Worm (Caenorhabditis elegans) whole organism, L2 larva: ENCODE measurements around the gene far-8.
A peak's percentile ranks its signal among the peaks of the same experiment; 100 is the strongest.

ENCODE experiments used
- C34F6.9 ChIP-seq: fragments of 150-350 bp; optimal IDR thresholded peaks from 2 replicates; lab custom pipeline; 2014; ENCODE audit warnings: missing biosample characterization, missing genetic modification characterization
- F13H6.1 ChIP-seq: sonication (generic microtip); optimal IDR thresholded peaks from 2 replicates; lab custom pipeline; 2016; ENCODE audit warnings: missing genetic modification characterization, missing compliant biosample characterization
- Y55F3AM.14 ChIP-seq: fragments of 200-800 bp; sonication (Bioruptor generic); optimal IDR thresholded peaks from 2 replicates; lab custom pipeline; 2018; ENCODE audit warnings: mild to moderate bottlenecking, missing genetic modification characterization, missing compliant biosample characterization
- ZK546.5 ChIP-seq: sonication (generic microtip); optimal IDR thresholded peaks from 2 replicates; lab custom pipeline; 2017; ENCODE audit warnings: missing biosample characterization, missing genetic modification characterization
- blmp-1 ChIP-seq: sonication (generic microtip); optimal IDR thresholded peaks from 2 replicates; lab custom pipeline; 2017; ENCODE audit warnings: missing genetic modification characterization, mild to moderate bottlenecking, missing compliant biosample characterization, antibody characterized with exemption, moderate library complexity; ENCODE audit not compliant: insufficient read depth
- ceh-82 ChIP-seq: fragments of 150-350 bp; optimal IDR thresholded peaks from 2 replicates; lab custom pipeline; 2014; ENCODE audit warnings: missing biosample characterization, missing genetic modification characterization
- crh-2 ChIP-seq: sonication (generic microtip); optimal IDR thresholded peaks from 2 replicates; lab custom pipeline; 2017; ENCODE audit warnings: missing biosample characterization, missing genetic modification characterization
- dmd-4 ChIP-seq: sonication (generic microtip); optimal IDR thresholded peaks from 2 replicates; lab custom pipeline; 2017; ENCODE audit warnings: missing biosample characterization, missing genetic modification characterization
- fos-1 ChIP-seq: fragments of 150-350 bp; optimal IDR thresholded peaks from 2 replicates; lab custom pipeline; 2014; ENCODE audit warnings: missing biosample characterization, missing genetic modification characterization
- gmeb-1 ChIP-seq: fragments of 150-350 bp; optimal IDR thresholded peaks from 2 replicates; lab custom pipeline; 2014; ENCODE audit warnings: missing biosample characterization, missing genetic modification characterization
- lin-11 ChIP-seq: fragments of 150-350 bp; sonication (generic microtip); optimal IDR thresholded peaks from 2 replicates; lab custom pipeline; 2014; ENCODE audit warnings: missing biosample characterization, missing genetic modification characterization, inconsistent platforms, mixed read lengths
- lin-13 ChIP-seq: fragments of 150-350 bp; optimal IDR thresholded peaks from 2 replicates; lab custom pipeline; 2014; ENCODE audit warnings: missing biosample characterization, missing genetic modification reagents, missing genetic modification characterization
- lsy-2 ChIP-seq, 2 experiments: fragments of 150-350 bp in 1 of 2; sonication (generic microtip) in 1 of 2; optimal IDR thresholded peaks; 2 replicates each; lab custom pipeline; 2014 to 2017; ENCODE audit warnings: missing biosample characterization in 2 of 2, missing genetic modification characterization in 2 of 2
- mab-5 ChIP-seq: fragments of 150-350 bp; optimal IDR thresholded peaks from 2 replicates; lab custom pipeline; 2014; ENCODE audit warnings: missing biosample characterization, missing genetic modification characterization
- mdl-1 ChIP-seq, 2 experiments: fragments of 150-350 bp in 1 of 2; sonication (generic microtip) in 1 of 2; optimal IDR thresholded peaks; 2 replicates each; lab custom pipeline; 2017; ENCODE audit warnings: missing biosample characterization in 2 of 2, missing genetic modification characterization in 2 of 2
- nhr-12 ChIP-seq: fragments of 150-350 bp; optimal IDR thresholded peaks from 2 replicates; lab custom pipeline; 2014; ENCODE audit warnings: missing biosample characterization, missing genetic modification characterization
- nhr-129 ChIP-seq: fragments of 150-350 bp; optimal IDR thresholded peaks from 2 replicates; lab custom pipeline; 2014; ENCODE audit warnings: missing biosample characterization, missing genetic modification characterization
- nhr-21 ChIP-seq: fragments of 150-350 bp; optimal IDR thresholded peaks from 2 replicates; lab custom pipeline; 2014; ENCODE audit warnings: missing biosample characterization, missing genetic modification characterization
- nhr-25 ChIP-seq: fragments of 150-350 bp; sonication (generic microtip); optimal IDR thresholded peaks from 3 replicates; lab custom pipeline; 2014; ENCODE audit warnings: missing biosample characterization, missing genetic modification characterization
- nhr-6 ChIP-seq: fragments of 150-350 bp; optimal IDR thresholded peaks from 2 replicates; lab custom pipeline; 2014; ENCODE audit warnings: missing biosample characterization, missing genetic modification characterization
- sem-4 ChIP-seq: fragments of 150-350 bp; optimal IDR thresholded peaks from 2 replicates; lab custom pipeline; 2014; ENCODE audit warnings: missing biosample characterization, missing genetic modification reagents, missing genetic modification characterization
- skn-1 ChIP-seq: sonication (generic microtip); optimal IDR thresholded peaks from 2 replicates; lab custom pipeline; 2017; ENCODE audit warnings: missing biosample characterization, missing genetic modification characterization
- sma-3 ChIP-seq: sonication (generic microtip); optimal IDR thresholded peaks from 2 replicates; lab custom pipeline; 2016; ENCODE audit warnings: missing genetic modification reagents, missing genetic modification characterization, missing compliant biosample characterization
- sma-9 ChIP-seq, 2 experiments: fragments of 150-350 bp in 1 of 2; sonication (generic microtip) in 1 of 2; optimal IDR thresholded peaks; 2 replicates each; lab custom pipeline; 2014 to 2016; ENCODE audit warnings: missing genetic modification characterization in 2 of 2, mild to moderate bottlenecking in 1 of 2, missing biosample characterization in 1 of 2, missing compliant biosample characterization in 1 of 2, missing genetic modification reagents in 1 of 2, moderate library complexity in 1 of 2
- snpc-4 ChIP-seq: fragments of 150-350 bp; optimal IDR thresholded peaks from 2 replicates; lab custom pipeline; 2014; ENCODE audit warnings: missing biosample characterization, missing genetic modification characterization
- unc-55 ChIP-seq: fragments of 150-350 bp; sonication (generic microtip); optimal IDR thresholded peaks from 3 replicates; lab custom pipeline; 2014; ENCODE audit warnings: missing biosample characterization, missing genetic modification reagents, missing genetic modification characterization
- unc-62 ChIP-seq: fragments of 150-350 bp; optimal IDR thresholded peaks from 2 replicates; lab custom pipeline; 2014; ENCODE audit warnings: missing biosample characterization, missing genetic modification reagents, missing genetic modification characterization
- zag-1 ChIP-seq: fragments of 150-350 bp; optimal IDR thresholded peaks from 2 replicates; lab custom pipeline; 2014; ENCODE audit warnings: missing biosample characterization, missing genetic modification characterization
- ztf-1 ChIP-seq: fragments of 200-800 bp; sonication (Bioruptor generic); conservative IDR thresholded peaks from 2 replicates; pipeline ENCODE4 v1.3.6; 2022; ENCODE audit warnings: missing genetic modification characterization, missing compliant biosample characterization
- ztf-11 ChIP-seq: sonication (generic microtip); optimal IDR thresholded peaks from 2 replicates; lab custom pipeline; 2017; ENCODE audit warnings: missing biosample characterization, missing genetic modification characterization
- ztf-4 ChIP-seq: fragments of 150-350 bp; optimal IDR thresholded peaks from 2 replicates; lab custom pipeline; 2014; ENCODE audit warnings: missing biosample characterization, missing genetic modification characterization

The far-8 gene

DNA sequence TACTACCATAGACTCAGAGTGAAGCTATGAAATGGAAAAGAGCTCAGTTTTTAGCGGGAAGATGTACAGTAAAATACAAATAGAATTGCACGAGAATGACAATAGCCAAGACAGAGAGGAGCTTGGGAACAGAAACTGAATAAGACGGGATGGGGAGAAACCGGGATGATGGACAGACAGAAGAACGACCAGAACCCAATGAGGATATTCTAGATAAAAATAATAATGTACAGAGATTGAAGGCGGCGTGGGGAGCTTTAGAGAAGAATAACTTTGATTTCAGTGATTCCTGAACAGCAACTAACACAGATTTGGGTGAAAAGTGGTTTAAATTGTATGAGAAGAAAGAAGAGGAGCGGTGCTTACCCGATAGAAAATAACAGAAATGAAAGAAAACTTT is 38.7 kb downstream of the far-8 start:
- TF ChIP-seq Y55F3AM.14 (no peak), lin-13 (no peak), nhr-21 (tag; lab: Kevin White, UChicago) (no peak), blmp-1 (tag; lab: Kevin White, UChicago) (no peak), ztf-4 (tag; lab: Kevin White, UChicago) (no peak), dmd-4 (tag; lab: Kevin White, UChicago) (no peak), mab-5 (tag; lab: Kevin White, UChicago) (no peak), ceh-82 (no peak), zag-1 (tag; lab: Kevin White, UChicago) (no peak), ztf-1 (GFP tag; lab: Robert Waterston, UW) (no peak)

DNA sequence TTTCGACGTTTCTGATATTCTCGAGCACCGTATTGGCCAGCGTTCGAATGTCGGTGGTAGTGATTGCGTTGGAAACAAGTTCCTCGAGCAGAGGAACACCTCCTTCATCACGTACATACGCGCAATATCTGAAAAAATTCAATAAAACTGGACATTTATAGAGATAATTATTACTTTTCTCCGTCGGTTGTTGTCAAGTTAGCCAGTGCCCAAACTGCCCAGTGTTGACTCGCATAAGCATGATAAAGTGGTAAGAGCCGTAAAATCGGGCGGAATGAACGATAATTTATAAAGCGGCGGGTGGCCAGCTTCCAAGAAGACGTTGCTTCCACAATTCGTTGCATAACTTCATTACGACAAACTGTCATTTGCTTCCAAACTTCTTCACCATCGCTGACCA is 40.9 kb downstream of the far-8 start:
- TF ChIP-seq skn-1 (tag; lab: Kevin White, UChicago) (no peak), nhr-12 (no peak), sma-9 (GFP tag; optimal IDR thresholded peaks at IDR 0.05; lab: Kevin White, UChicago) (no peak), sma-9 (tag; optimal IDR thresholded peaks at IDR 0.05; lab: Kevin White, UChicago) (no peak), zag-1 (tag; lab: Kevin White, UChicago) (no peak), blmp-1 (tag; lab: Kevin White, UChicago) (no peak)
- TF ChIP-seq, all 48 proteins: peak for 0

DNA sequence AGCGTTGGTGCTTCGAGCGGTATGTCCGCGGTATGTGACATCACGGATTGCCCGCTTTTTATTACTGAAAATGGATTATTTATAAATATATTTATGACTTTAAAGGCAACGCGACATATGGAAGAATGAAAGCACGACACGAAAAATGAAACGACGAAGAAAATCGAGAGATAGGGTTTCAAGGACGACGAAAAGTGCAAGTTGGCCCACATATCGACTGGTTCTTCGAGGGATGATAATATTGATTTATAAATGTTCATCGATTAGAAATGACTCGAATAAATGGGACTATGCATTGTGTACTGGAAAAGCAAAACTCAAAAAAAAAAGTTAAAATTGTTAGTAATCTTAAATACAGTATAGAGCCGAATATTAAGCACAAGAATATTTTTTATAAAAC is 44.0 kb downstream of the far-8 start, which contains the start of gene zer-1:
TSS of gene zer-1 (minus strand) at position 68 of the 400 bp plus-strand sequence.
- TF ChIP-seq crh-2 (tag; lab: Kevin White, UChicago) (peak; percentile 8), nhr-12 (no peak), blmp-1 (tag; lab: Kevin White, UChicago) (peak; percentile 67)
- TF ChIP-seq, all 48 proteins: peak for 2

DNA sequence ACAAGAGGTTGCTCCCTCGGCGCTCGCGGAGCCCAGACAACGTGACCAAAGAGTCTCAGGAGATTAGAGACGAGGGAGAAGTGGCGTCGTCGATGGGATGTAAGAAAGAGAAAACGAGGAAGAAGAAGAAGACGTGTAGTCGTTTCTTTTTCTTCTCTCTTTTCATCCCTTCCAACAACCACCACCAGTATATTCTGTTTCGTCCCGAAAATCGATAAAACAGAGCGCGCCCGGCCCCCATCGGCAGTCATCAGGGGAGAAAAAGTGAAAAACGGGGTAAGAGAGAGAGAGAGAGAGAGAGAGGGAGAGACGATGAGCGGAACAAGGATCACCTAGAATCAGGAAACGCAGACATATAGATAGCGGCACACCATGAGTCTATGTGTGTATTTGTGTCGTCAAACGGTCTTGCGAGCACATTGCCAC is 45.2 kb downstream of the far-8 start:
- TF ChIP-seq F13H6.1 (tag; lab: Kevin White, UChicago) (peak; percentile 72), nhr-12 (no peak), C34F6.9 (tag; lab: Kevin White, UChicago) (peak; percentile 79), ZK546.5 (tag; lab: Kevin White, UChicago) (no peak), nhr-25 (tag; lab: Kevin White, UChicago) (no peak), crh-2 (tag; lab: Kevin White, UChicago) (peak; percentile 90), unc-62 (no peak), sma-3 (GFP tag; lab: Kevin White, UChicago) (peak; percentile 40), sma-9 (GFP tag; optimal IDR thresholded peaks at IDR 0.05; lab: Kevin White, UChicago) (peak; percentile 68), sma-9 (tag; optimal IDR thresholded peaks at IDR 0.05; lab: Kevin White, UChicago) (no peak), gmeb-1 (tag; lab: Kevin White, UChicago) (peak; percentile 53), lsy-2 (tag; optimal IDR thresholded peaks at IDR 0.05; lab: Kevin White, UChicago) (peak; percentile 64 to 78), fos-1 (tag; lab: Kevin White, UChicago) (peak; percentile 43), zag-1 (tag; lab: Kevin White, UChicago) (peak; percentile 28), dmd-4 (tag; lab: Kevin White, UChicago) (no peak), lin-13 (peak; percentile 55), sem-4 (peak; percentile 68), unc-55 (GFP tag; lab: Kevin White, UChicago) (peak; percentile 93), Y55F3AM.14 (peak; percentile 71), blmp-1 (tag; lab: Kevin White, UChicago) (peak; percentile 80), mdl-1 (tag; optimal IDR thresholded peaks at IDR 0.05; lab: Kevin White, UChicago) (peak; percentile 12 to 72), ceh-82 (no peak), snpc-4 (tag; lab: Kevin White, UChicago) (no peak), nhr-129 (tag; lab: Kevin White, UChicago) (peak; percentile 73), ztf-4 (tag; lab: Kevin White, UChicago) (peak; percentile 23), lin-11 (tag; lab: Kevin White, UChicago) (peak; percentile 73), nhr-21 (tag; lab: Kevin White, UChicago) (peak; percentile 26), nhr-6 (tag; lab: Kevin White, UChicago) (peak; percentile 53), mab-5 (tag; lab: Kevin White, UChicago) (peak; percentile 72), ztf-11 (tag; lab: Kevin White, UChicago) (no peak)

DNA sequence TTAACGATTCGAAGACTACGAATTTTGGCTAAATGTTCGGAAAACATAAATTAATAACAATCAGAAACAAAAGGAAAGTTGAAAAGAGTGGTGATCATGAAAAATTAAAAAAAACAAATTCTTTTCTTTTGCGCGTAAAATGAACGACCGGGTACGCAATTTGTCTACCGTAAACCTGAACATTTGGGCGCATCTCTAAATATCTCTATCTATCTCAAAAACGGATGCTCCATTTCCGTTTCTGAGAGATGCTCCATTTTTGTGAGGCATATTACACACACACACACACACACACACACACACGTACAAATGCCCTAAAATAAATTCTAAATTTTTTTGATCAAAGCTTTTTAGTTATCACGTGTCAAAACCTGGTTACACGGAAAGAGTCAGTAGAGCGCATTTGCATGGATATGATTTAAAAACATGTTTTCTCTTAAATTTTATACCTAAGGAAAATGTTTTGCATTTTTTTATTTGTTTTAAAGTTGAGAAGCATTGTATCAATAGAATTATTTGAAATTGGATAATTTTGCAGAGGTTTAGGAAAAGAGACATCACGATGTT is 46.3 kb downstream of the far-8 start:
- no peak for TF ChIP-seq unc-62
- peak; percentile 64 for TF ChIP-seq C34F6.9 (tag; lab: Kevin White, UChicago)
- no peak for TF ChIP-seq F13H6.1 (tag; lab: Kevin White, UChicago)
- TF ChIP-seq dmd-4 (tag; lab: Kevin White, UChicago) = no peak
- peak in 1 of 2 experiments; percentile 69 for TF ChIP-seq lsy-2 (tag; optimal IDR thresholded peaks at IDR 0.05; lab: Kevin White, UChicago)
- no peak for TF ChIP-seq sma-9 (GFP tag; optimal IDR thresholded peaks at IDR 0.05; lab: Kevin White, UChicago)
- no peak for TF ChIP-seq sma-9 (tag; optimal IDR thresholded peaks at IDR 0.05; lab: Kevin White, UChicago)
- TF ChIP-seq unc-55 (GFP tag; lab: Kevin White, UChicago) = peak; percentile 11
- no peak for TF ChIP-seq nhr-21 (tag; lab: Kevin White, UChicago)
